Worm (Caenorhabditis elegans) whole organism, mixed stage, embryonic: ENCODE results near the gene spig-9.

Experiments
- blmp-1 ChIP-seq: fragments of 150-350 bp; optimal IDR thresholded peaks from 2 replicates; lab custom pipeline; 2014; ENCODE audit warnings: missing biosample characterization, missing genetic modification characterization
- elt-3 ChIP-seq: fragments of 150-350 bp; optimal IDR thresholded peaks from 2 replicates; lab custom pipeline; 2014; ENCODE audit warnings: missing biosample characterization, missing genetic modification characterization
- lin-32 ChIP-seq: fragments of 200-800 bp; sonication (Bioruptor generic); optimal IDR thresholded peaks from 2 replicates; lab custom pipeline; 2018; ENCODE audit warnings: mild to moderate bottlenecking, missing genetic modification characterization, missing compliant biosample characterization
- lsy-2 ChIP-seq: fragments of 150-350 bp; optimal IDR thresholded peaks from 2 replicates; lab custom pipeline; 2014; ENCODE audit warnings: missing biosample characterization, missing genetic modification characterization
- mep-1 ChIP-seq: fragments of 150-350 bp; optimal IDR thresholded peaks from 2 replicates; lab custom pipeline; 2017; ENCODE audit warnings: missing biosample characterization, missing genetic modification reagents, missing genetic modification characterization, inconsistent platforms
- nhr-2 ChIP-seq: fragments of 150-350 bp; optimal IDR thresholded peaks from 2 replicates; lab custom pipeline; 2014; ENCODE audit warnings: missing biosample characterization, missing genetic modification characterization
- nhr-237 ChIP-seq: fragments of 150-350 bp; optimal IDR thresholded peaks from 2 replicates; lab custom pipeline; 2014; ENCODE audit warnings: missing biosample characterization, missing genetic modification characterization
- nhr-76 ChIP-seq: sonication (generic microtip); optimal IDR thresholded peaks from 2 replicates; lab custom pipeline; 2017; ENCODE audit warnings: missing biosample characterization, missing genetic modification characterization
- pha-4 ChIP-seq: fragments of 150-350 bp; optimal IDR thresholded peaks from 2 replicates; lab custom pipeline; 2018; ENCODE audit warnings: missing biosample characterization, missing genetic modification reagents, missing genetic modification characterization
- snpc-4 ChIP-seq: fragments of 150-350 bp; optimal IDR thresholded peaks from 2 replicates; lab custom pipeline; 2014; ENCODE audit warnings: missing biosample characterization, missing genetic modification characterization
- unc-62 ChIP-seq: fragments of 150-350 bp; optimal IDR thresholded peaks from 2 replicates; lab custom pipeline; 2014; ENCODE audit warnings: missing biosample characterization, missing genetic modification reagents, missing genetic modification characterization

DNA sequence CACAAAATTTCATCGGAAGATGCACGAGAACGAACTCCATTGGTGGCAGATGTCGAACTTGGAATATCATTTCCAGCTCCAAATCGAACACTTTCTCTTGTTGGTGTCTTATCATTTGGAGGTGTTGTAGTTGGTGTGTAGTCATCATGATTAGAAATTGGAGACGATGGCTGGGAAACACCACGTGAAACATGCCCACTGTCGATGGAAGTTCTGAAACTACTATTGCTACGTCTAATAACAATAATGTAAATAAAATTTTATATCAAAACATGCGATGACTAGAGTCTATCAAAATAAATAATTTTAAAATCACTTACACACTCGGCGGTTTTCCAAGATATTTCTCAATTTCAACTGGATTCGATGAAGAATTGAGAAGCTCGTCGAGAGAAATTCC lies 40.6 kb upstream of the spig-9 start:
- TF ChIP-seq blmp-1 (tag; lab: Kevin White, UChicago) (no peak), elt-3 (no peak), lin-32 (no peak), nhr-237 (tag; lab: Kevin White, UChicago) (no peak), pha-4 (tag; lab: Kevin White, UChicago) (no peak), mep-1 (tag; lab: Kevin White, UChicago) (no peak), unc-62 (GFP tag; lab: Kevin White, UChicago) (no peak), nhr-2 (tag; lab: Kevin White, UChicago) (no peak), lsy-2 (no peak), nhr-76 (tag; lab: Kevin White, UChicago) (no peak), snpc-4 (tag; lab: Kevin White, UChicago) (no peak)
